Fruit fly (Drosophila melanogaster): ENCODE data around the gene drl.

dm6 chr2L:19198402-19198801 lies 8.3 kb downstream of the drl start:
- no peak for TF ChIP-seq CG8478 (optimal IDR thresholded peaks at IDR 0.05)
- no peak for TF ChIP-seq CTCF (optimal IDR thresholded peaks at IDR 0.05)

All from S2 (cell line).